Fruit fly (Drosophila melanogaster): Measurements from ENCODE around the gene CG16704.
A peak's percentile ranks its signal among the peaks of the same experiment; 100 is the strongest.

Gene CG16704

DNA sequence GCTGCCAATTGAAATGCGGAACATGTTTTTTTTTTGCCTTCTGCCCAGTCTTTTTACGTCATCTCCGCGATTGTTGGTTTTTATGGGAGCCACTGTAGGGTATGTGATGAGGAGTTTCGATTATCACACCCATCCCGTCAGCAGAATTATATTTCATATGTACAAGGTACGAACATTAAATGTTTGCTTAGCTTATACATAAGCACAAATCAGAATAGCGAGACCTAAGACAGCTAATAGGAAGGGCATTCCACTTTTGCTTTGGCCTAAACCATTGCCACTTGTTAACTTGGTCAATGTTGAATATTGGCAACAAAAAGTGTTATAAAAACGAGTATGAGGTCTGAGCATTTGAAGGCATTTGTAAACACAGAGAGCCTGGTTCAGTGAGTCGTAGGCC is 10.9 kb upstream of the CG16704 start, which contains the start of gene CG2816 (continued):
- TF ChIP-seq inv (GFP tag; IDR thresholded peaks at IDR 0.05; ENCODE audit: partially characterized antibody) (no peak), cad (GFP tag; optimal IDR thresholded peaks at IDR 0.05) (no peak), crol (GFP tag; IDR thresholded peaks at IDR 0.05) (no peak), vfl (GFP tag; optimal IDR thresholded peaks at IDR 0.05) (peak; percentile 89), CG10565 (GFP tag; optimal IDR thresholded peaks at IDR 0.05) (no peak), mld (GFP tag; IDR thresholded peaks at IDR 0.05; ENCODE audit: partially characterized antibody) (no peak), CG17802 (tag; optimal IDR thresholded peaks at IDR 0.05) (no peak), Ssrp (tag; optimal IDR thresholded peaks at IDR 0.05) (no peak), CG8924 (tag; optimal IDR thresholded peaks at IDR 0.05) (peak; percentile 64), zen (tag; optimal IDR thresholded peaks at IDR 0.05) (no peak), cas (GFP tag; IDR thresholded peaks at IDR 0.05) (peak; percentile 75; the same call in 1 of the 2 replicates), Dad (GFP tag; optimal IDR thresholded peaks at IDR 0.05) (peak; percentile 2), Ets65A (GFP tag) (no peak), HLH3B (GFP tag; IDR thresholded peaks at IDR 0.05) (peak; percentile 57), grau (tag; optimal IDR thresholded peaks at IDR 0.05) (peak; percentile 58), pum (GFP tag; optimal IDR thresholded peaks at IDR 0.05) (peak; percentile 23), Usf (GFP tag; optimal IDR thresholded peaks at IDR 0.05) (peak; percentile 72), amos (GFP tag; IDR thresholded peaks at IDR 0.05; ENCODE audit: partially characterized antibody) (no peak), Nf-YC (tag; optimal IDR thresholded peaks at IDR 0.05) (no peak), jumu (GFP tag; optimal IDR thresholded peaks at IDR 0.05) (peak; percentile 54), CG12155 (GFP tag; optimal IDR thresholded peaks at IDR 0.05) (peak; percentile 29), tup (GFP tag; optimal IDR thresholded peaks at IDR 0.05) (no peak), D19A (tag; optimal IDR thresholded peaks at IDR 0.05) (no peak), h (optimal IDR thresholded peaks at IDR 0.05) (no peak), bigmax (GFP tag; optimal IDR thresholded peaks at IDR 0.05) (no peak), eve (GFP tag; optimal IDR thresholded peaks at IDR 0.05) (peak in 1 of 2 experiments; percentile 28), zen2 (GFP tag; IDR thresholded peaks at IDR 0.05; ENCODE audit: partially characterized antibody) (no peak), jing (GFP tag; optimal IDR thresholded peaks at IDR 0.05) (no peak), CG3065 (GFP tag; optimal IDR thresholded peaks at IDR 0.05) (no peak), p53 (GFP tag; optimal IDR thresholded peaks at IDR 0.05) (no peak), Atf-2 (GFP tag; optimal IDR thresholded peaks at IDR 0.05) (peak; percentile 63), CG2202 (tag; optimal IDR thresholded peaks at IDR 0.05) (no peak), gfzf (GFP tag; optimal IDR thresholded peaks at IDR 0.05) (no peak), C15 (GFP tag; IDR thresholded peaks at IDR 0.05) (0 out of 3 replicates have a peak, but pooled peaks have one; percentile 18), trem (tag; optimal IDR thresholded peaks at IDR 0.05) (no peak), btn (GFP tag; optimal IDR thresholded peaks at IDR 0.05) (no peak), dysf (GFP tag; IDR thresholded peaks at IDR 0.05) (peak; percentile 92), pho (GFP tag; optimal IDR thresholded peaks at IDR 0.05) (peak; percentile 88), E2f2 (GFP tag; IDR thresholded peaks at IDR 0.05) (peak; percentile 41; the same call in 1 of the 2 replicates), dan (GFP tag; IDR thresholded peaks at IDR 0.05) (no peak), CG4730 (GFP tag; IDR thresholded peaks at IDR 0.05) (peak; percentile 35; the same call in 1 of the 2 replicates), tap (tag; optimal IDR thresholded peaks at IDR 0.05) (peak; percentile 24), CG10366 (GFP tag; IDR thresholded peaks at IDR 0.05) (peak; percentile 49; the same call in 1 of the 2 replicates), CG4360 (GFP tag; IDR thresholded peaks at IDR 0.05) (no peak), Oaz (GFP tag; IDR thresholded peaks at IDR 0.05) (peak; percentile 54; the same call in 1 of the 2 replicates), al (GFP tag; IDR thresholded peaks at IDR 0.05) (peak; percentile 95), HHEX (GFP tag; optimal IDR thresholded peaks at IDR 0.05) (peak; percentile 35), slbo (GFP tag; IDR thresholded peaks at IDR 0.05) (peak; percentile 95), da (GFP tag; optimal IDR thresholded peaks at IDR 0.05) (no peak), unc-4 (GFP tag; IDR thresholded peaks at IDR 0.05; ENCODE audit: partially characterized antibody) (no peak), sna (GFP tag; IDR thresholded peaks at IDR 0.05; ENCODE audit: partially characterized antibody) (no peak), B-H1 (GFP tag; IDR thresholded peaks at IDR 0.05) (no peak), CG8478 (optimal IDR thresholded peaks at IDR 0.05) (no peak)

All from whole organism, embryonic.